Fruit fly (Drosophila melanogaster): Measurements from ENCODE around the gene TwdlE.

dm6 chr2L:7885952-7886351 is 25.3 kb upstream of the TwdlE start:
- TF ChIP-seq psq (optimal IDR thresholded peaks at IDR 0.05) = no peak
- no peak for TF ChIP-seq h (optimal IDR thresholded peaks at IDR 0.05)

Measured in Kc167 (cell line).